Fruit fly (Drosophila melanogaster): ENCODE measurements around the gene Hsp60D.

Hsp60D gene

DNA sequence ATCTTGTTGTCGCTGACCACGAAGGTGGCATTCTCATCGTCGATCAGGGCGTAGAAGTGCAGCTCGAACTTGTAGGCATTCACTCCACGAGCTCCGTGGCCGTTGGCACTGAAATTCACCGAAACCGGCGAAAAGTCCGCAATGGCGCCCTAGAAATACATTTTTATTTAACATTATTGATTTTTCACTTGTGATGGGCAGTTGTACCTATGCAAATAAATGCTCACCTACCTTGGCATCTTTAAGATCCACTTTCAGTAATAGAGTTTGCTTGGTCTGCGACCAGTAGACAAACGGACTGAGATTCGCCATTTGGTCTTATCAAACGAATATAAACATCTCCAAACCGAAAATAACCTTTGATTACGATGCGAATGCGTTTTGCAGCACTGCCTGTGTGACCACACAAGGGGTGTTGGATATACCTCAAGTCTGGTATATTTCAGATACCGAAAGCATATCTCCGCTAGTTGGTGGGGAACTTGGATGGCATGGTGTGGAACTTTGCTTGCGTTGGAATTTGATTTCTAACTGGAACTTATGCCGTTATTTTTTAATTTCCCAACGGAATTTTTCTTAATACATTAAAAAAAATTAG is 3.9 kb downstream of the Hsp60D start, which contains the start of gene Hacd2 (continued):
- TF ChIP-seq Abd-B (GFP tag; optimal IDR thresholded peaks at IDR 0.05) (peak; percentile 25), ssp (GFP tag; IDR thresholded peaks at IDR 0.05) (0 out of 2 replicates have a peak, but pooled peaks have one; percentile 10), slp2 (GFP tag; optimal IDR thresholded peaks at IDR 0.05) (no peak), gsb (GFP tag; IDR thresholded peaks at IDR 0.05) (no peak), CG33213 (GFP tag; optimal IDR thresholded peaks at IDR 0.05) (peak; percentile 71), ap (GFP tag; IDR thresholded peaks at IDR 0.05) (no peak), CG15514 (GFP tag; optimal IDR thresholded peaks at IDR 0.05) (peak; percentile 87), Nf-YC (tag; optimal IDR thresholded peaks at IDR 0.05) (no peak), ind (GFP tag; optimal IDR thresholded peaks at IDR 0.05) (peak; percentile 3), CG9609 (GFP tag; optimal IDR thresholded peaks at IDR 0.05) (peak; percentile 11), HLH4C (GFP tag; IDR thresholded peaks at IDR 0.05; ENCODE audit: partially characterized antibody) (no peak), Deaf1 (tag; optimal IDR thresholded peaks at IDR 0.05) (no peak), Opbp (GFP tag; IDR thresholded peaks at IDR 0.05; ENCODE audit: partially characterized antibody) (peak; percentile 61; the same call in 2 of the 3 replicates), Pdp1 (GFP tag; optimal IDR thresholded peaks at IDR 0.05) (peak in 1 of 2 experiments; percentile 77), CG10209 (GFP tag; optimal IDR thresholded peaks at IDR 0.05) (no peak), ato (GFP tag; IDR thresholded peaks at IDR 0.05; ENCODE audit: partially characterized antibody) (peak; percentile 37; the same call in 1 of the 2 replicates), ase (GFP tag; IDR thresholded peaks at IDR 0.05) (no peak), gro (GFP tag; optimal IDR thresholded peaks at IDR 0.05) (peak; percentile 25), Lhr (GFP tag; optimal IDR thresholded peaks at IDR 0.05) (peak; percentile 92), HLH54F (GFP tag; optimal IDR thresholded peaks at IDR 0.05) (peak; percentile 39), D (optimal IDR thresholded peaks at IDR 0.05) (no peak), D (GFP tag; optimal IDR thresholded peaks at IDR 0.05) (no peak), gcm2 (GFP tag; optimal IDR thresholded peaks at IDR 0.05) (no peak), CG17186 (GFP tag; optimal IDR thresholded peaks at IDR 0.05) (peak; percentile 43), pros (GFP tag; optimal IDR thresholded peaks at IDR 0.05) (no peak), CG9876 (GFP tag; optimal IDR thresholded peaks at IDR 0.05) (peak; percentile 39), CG12071 (GFP tag; optimal IDR thresholded peaks at IDR 0.05) (no peak), esg (GFP tag; conservative IDR thresholded peaks at IDR 0.05) (no peak), nmo (GFP tag; optimal IDR thresholded peaks at IDR 0.05) (peak; percentile 58), Taf1 (GFP tag; IDR thresholded peaks at IDR 0.05) (no peak), Dp (GFP tag; optimal IDR thresholded peaks at IDR 0.05) (peak; percentile 52), Mes4 (GFP tag; optimal IDR thresholded peaks at IDR 0.05) (no peak), CG12299 (tag; optimal IDR thresholded peaks at IDR 0.05) (no peak), jumu (GFP tag; optimal IDR thresholded peaks at IDR 0.05) (peak; percentile 10), HHEX (GFP tag; optimal IDR thresholded peaks at IDR 0.05) (no peak), Six4 (GFP tag; optimal IDR thresholded peaks at IDR 0.05) (no peak), scrt (GFP tag; optimal IDR thresholded peaks at IDR 0.05) (no peak), CG1647 (GFP tag; optimal IDR thresholded peaks at IDR 0.05) (peak; percentile 45), ewg (GFP tag; optimal IDR thresholded peaks at IDR 0.05) (no peak), lbe (GFP tag; optimal IDR thresholded peaks at IDR 0.05) (no peak), Optix (GFP tag; IDR thresholded peaks at IDR 0.05) (no peak), emc (GFP tag; optimal IDR thresholded peaks at IDR 0.05) (no peak), onecut (GFP tag; IDR thresholded peaks at IDR 0.05) (peak; percentile 96), Ptx1 (GFP tag; IDR thresholded peaks at IDR 0.05) (no peak), CG6175 (GFP tag; IDR thresholded peaks at IDR 0.05) (no peak), Mad (GFP tag; optimal IDR thresholded peaks at IDR 0.05) (peak; percentile 25), pfk (GFP tag; optimal IDR thresholded peaks at IDR 0.05) (no peak), disco-r (GFP tag; optimal IDR thresholded peaks at IDR 0.05) (no peak), p53 (GFP tag; optimal IDR thresholded peaks at IDR 0.05) (peak; percentile 0), NFAT (GFP tag; IDR thresholded peaks at IDR 0.05) (peak; percentile 35; the same call in 1 of the 2 replicates)
